Fruit fly (Drosophila melanogaster) whole organism, embryonic: ENCODE results near the gene Cpr11A.

ENCODE experiments used
- Awh ChIP-seq: fragments of 200-800 bp; sonication (Bioruptor generic); IDR thresholded peaks from 2 replicates; pipeline ENCODE4, ENCODE4 v1.3.6; 2022; ENCODE audit warnings: missing biosample characterization, missing genetic modification characterization
- Bdp1 ChIP-seq: fragments of 200-800 bp; sonication (Bioruptor generic); optimal IDR thresholded peaks from 3 replicates; lab custom pipeline; 2016; ENCODE audit warnings: missing biosample characterization, missing genetic modification characterization
- Blimp-1 ChIP-seq: fragments of 200-800 bp; sonication (Bioruptor generic); optimal IDR thresholded peaks from 3 replicates; lab custom pipeline; 2018; ENCODE audit warnings: missing biosample characterization, missing genetic modification characterization, mild to moderate bottlenecking, moderate library complexity, missing genetic modification reagents
- CG1024 ChIP-seq: fragments of 200-800 bp; sonication (Bioruptor generic); IDR thresholded peaks from 2 replicates; pipeline ENCODE4 v1.3.6; 2022; ENCODE audit warnings: missing biosample characterization, missing genetic modification characterization
- CG11504 ChIP-seq: fragments of 200-800 bp; sonication (Bioruptor generic); optimal IDR thresholded peaks from 3 replicates; lab custom pipeline; 2019; ENCODE audit warnings: missing biosample characterization, mild to moderate bottlenecking, missing genetic modification characterization, moderate library complexity
- CG11695 ChIP-seq: fragments of 200-800 bp; sonication (Bioruptor generic); IDR thresholded peaks from 3 replicates; pipeline ENCODE4 v1.3.6; 2022; ENCODE audit warnings: missing biosample characterization, missing genetic modification characterization
- CG14860 ChIP-seq: fragments of 200-800 bp; sonication (Bioruptor generic); IDR thresholded peaks from 3 replicates; pipeline ENCODE4 v1.3.6; 2022; ENCODE audit warnings: missing biosample characterization, missing genetic modification characterization; ENCODE audit not compliant: partially characterized antibody
- CG15601 ChIP-seq: fragments of 200-800 bp; sonication (Bioruptor generic); optimal IDR thresholded peaks from 3 replicates; lab custom pipeline; 2019; ENCODE audit warnings: missing biosample characterization, mild to moderate bottlenecking, missing genetic modification characterization, moderate library complexity
- CG15696 ChIP-seq: fragments of 200-800 bp; sonication (Bioruptor generic); optimal IDR thresholded peaks from 2 replicates; lab custom pipeline; 2019; ENCODE audit warnings: missing biosample characterization, mild to moderate bottlenecking, missing genetic modification characterization, moderate library complexity
- CG1603 ChIP-seq: fragments of 200-800 bp; sonication (Bioruptor generic); optimal IDR thresholded peaks from 2 replicates; lab custom pipeline; 2019; ENCODE audit warnings: missing biosample characterization, mild to moderate bottlenecking, missing genetic modification characterization, moderate library complexity
- CG17328 ChIP-seq: fragments of 200-800 bp; sonication (Bioruptor generic); IDR thresholded peaks from 2 replicates; pipeline ENCODE4 v1.3.6; 2022; ENCODE audit warnings: missing biosample characterization, missing genetic modification characterization
- CG18262 ChIP-seq: fragments of 200-800 bp; optimal IDR thresholded peaks from 3 replicates; lab custom pipeline; 2019; ENCODE audit warnings: missing biosample characterization, mild to moderate bottlenecking, missing genetic modification characterization, moderate library complexity
- CG2678 ChIP-seq: fragments of 200-800 bp; sonication (Bioruptor generic); optimal IDR thresholded peaks from 3 replicates; lab custom pipeline; 2019; ENCODE audit warnings: missing biosample characterization, mild to moderate bottlenecking, missing genetic modification characterization, moderate library complexity
- CG2712 ChIP-seq: fragments of 200-800 bp; optimal IDR thresholded peaks from 3 replicates; lab custom pipeline; 2019; ENCODE audit warnings: missing biosample characterization, mild to moderate bottlenecking, missing genetic modification characterization, moderate library complexity
- CG3163 ChIP-seq: fragments of 200-800 bp; sonication (Bioruptor generic); optimal IDR thresholded peaks from 3 replicates; lab custom pipeline; 2016; ENCODE audit warnings: missing biosample characterization, missing genetic modification characterization
- CG32532 ChIP-seq: fragments of 200-800 bp; sonication (Bioruptor generic); IDR thresholded peaks from 2 replicates; pipeline ENCODE4 v1.3.6; 2022; ENCODE audit warnings: missing biosample characterization, missing genetic modification characterization
- CG7839 ChIP-seq: fragments of 200-800 bp; sonication (Bioruptor generic); optimal IDR thresholded peaks from 3 replicates; lab custom pipeline; 2018; ENCODE audit warnings: missing biosample characterization, mild to moderate bottlenecking, missing genetic modification characterization, moderate library complexity
- CoRest ChIP-seq: fragments of 200-800 bp; sonication (Bioruptor generic); optimal IDR thresholded peaks from 3 replicates; lab custom pipeline; 2018; ENCODE audit warnings: missing biosample characterization, mild to moderate bottlenecking, missing genetic modification characterization, moderate library complexity
- Dip2 ChIP-seq: fragments of 200-800 bp; sonication (Bioruptor generic); IDR thresholded peaks from 2 replicates; pipeline ENCODE4 v1.3.6; 2022; ENCODE audit warnings: missing biosample characterization, missing genetic modification characterization
- HLH4C ChIP-seq: fragments of 200-800 bp; sonication (Bioruptor generic); IDR thresholded peaks from 3 replicates; pipeline ENCODE4 v1.3.6; 2022; ENCODE audit warnings: missing biosample characterization, missing genetic modification characterization; ENCODE audit not compliant: partially characterized antibody
- Med ChIP-seq: fragments of 200-800 bp; sonication (Bioruptor generic); peaks from one replicate; lab custom pipeline; 2016; ENCODE audit warnings: missing biosample characterization, missing genetic modification characterization, mild to moderate bottlenecking, inconsistent platforms, moderate library complexity
- Oli ChIP-seq: fragments of 200-800 bp; sonication (Bioruptor generic); optimal IDR thresholded peaks from 2 replicates; lab custom pipeline; 2018; ENCODE audit warnings: missing biosample characterization, mild to moderate bottlenecking, missing genetic modification characterization, moderate library complexity
- PHDP ChIP-seq: fragments of 200-800 bp; sonication (Bioruptor generic); optimal IDR thresholded peaks from 3 replicates; lab custom pipeline; 2018; ENCODE audit warnings: missing biosample characterization, mild to moderate bottlenecking, missing genetic modification characterization, moderate library complexity
- Pdp1 ChIP-seq, 2 experiments: fragments of 200-800 bp; sonication (Bioruptor generic); optimal IDR thresholded peaks; 3 replicates each; lab custom pipeline; 2016; ENCODE audit warnings: missing biosample characterization in 2 of 2, missing genetic modification characterization in 2 of 2, mild to moderate bottlenecking in 1 of 2, moderate library complexity in 1 of 2
- Tbp ChIP-seq: fragments of >200 bp; optimal IDR thresholded peaks from 2 replicates; lab custom pipeline; 2018; ENCODE audit warnings: missing biosample characterization, missing genetic modification characterization
- Vsx1 ChIP-seq: fragments of 200-800 bp; sonication (Bioruptor generic); optimal IDR thresholded peaks from 2 replicates; lab custom pipeline; 2017; ENCODE audit warnings: missing biosample characterization, mild to moderate bottlenecking, missing genetic modification characterization, missing genetic modification reagents
- Xrp1 ChIP-seq: fragments of 200-800 bp; sonication (Bioruptor generic); IDR thresholded peaks from 2 replicates; pipeline ENCODE4 v1.3.6; 2022; ENCODE audit warnings: missing biosample characterization, missing genetic modification characterization
- bowl ChIP-seq: fragments of 200-800 bp; sonication (Bioruptor generic); IDR thresholded peaks from 2 replicates; pipeline ENCODE4 v1.3.6; 2022; ENCODE audit warnings: missing biosample characterization, missing genetic modification characterization
- bsh ChIP-seq, 2 experiments: fragments of 200-800 bp; sonication (Bioruptor generic); optimal IDR thresholded peaks; 2 replicates each; lab custom pipeline; 2017 to 2018; ENCODE audit warnings: mild to moderate bottlenecking in 2 of 2, missing biosample characterization in 2 of 2, missing genetic modification characterization in 2 of 2, moderate library complexity in 1 of 2
- cad ChIP-seq: fragments of >200 bp; optimal IDR thresholded peaks from 2 replicates; lab custom pipeline; 2017; ENCODE audit warnings: missing biosample characterization, missing genetic modification characterization
- ci ChIP-seq: fragments of 200-800 bp; sonication (Bioruptor generic); IDR thresholded peaks from 3 replicates; pipeline ENCODE4 v1.3.6; 2022; ENCODE audit warnings: missing biosample characterization, missing genetic modification characterization
- dysf ChIP-seq: fragments of 200-800 bp; sonication (Bioruptor generic); IDR thresholded peaks from 3 replicates; pipeline ENCODE4 v1.3.6; 2022; ENCODE audit warnings: missing biosample characterization, missing genetic modification characterization
- eve ChIP-seq, 2 experiments: fragments of >200 bp; optimal IDR thresholded peaks; 2 replicates each; lab custom pipeline; 2017; ENCODE audit warnings: missing biosample characterization in 2 of 2, missing genetic modification characterization in 2 of 2
- grau ChIP-seq: fragments of 200-800 bp; optimal IDR thresholded peaks from 3 replicates; lab custom pipeline; 2019; ENCODE audit warnings: missing biosample characterization, mild to moderate bottlenecking, missing genetic modification characterization, moderate library complexity
- gsb-n ChIP-seq: fragments of 200-800 bp; sonication (Bioruptor generic); optimal IDR thresholded peaks from 3 replicates; lab custom pipeline; 2018; ENCODE audit warnings: missing biosample characterization, mild to moderate bottlenecking, missing genetic modification characterization
- gt ChIP-seq: fragments of 200-800 bp; sonication (Bioruptor generic); IDR thresholded peaks from 2 replicates; pipeline ENCODE4 v1.3.6; 2022; ENCODE audit warnings: missing biosample characterization, missing genetic modification characterization
- hkb ChIP-seq, 2 experiments: fragments of 200-800 bp in 1 of 2; fragments of >200 bp in 1 of 2; sonication (Bioruptor generic) in 1 of 2; IDR thresholded peaks in 1 of 2; optimal IDR thresholded peaks in 1 of 2; 2 replicates each; pipeline versions ENCODE4 v1.3.6 to Lab custom; 2017 to 2022; ENCODE audit warnings: missing biosample characterization in 1 of 2, missing genetic modification characterization in 1 of 2
- nmo ChIP-seq: fragments of 200-800 bp; sonication (Bioruptor generic); optimal IDR thresholded peaks from 2 replicates; lab custom pipeline; 2018; ENCODE audit warnings: missing biosample characterization, mild to moderate bottlenecking, missing genetic modification characterization, moderate library complexity
- oc ChIP-seq: fragments of 200-800 bp; sonication (Bioruptor generic); optimal IDR thresholded peaks from 2 replicates; lab custom pipeline; 2018; ENCODE audit warnings: missing biosample characterization, mild to moderate bottlenecking, missing genetic modification characterization, moderate library complexity
- pan ChIP-seq, 4 experiments: fragments of >200 bp in 3 of 4; fragments of 200-800 bp in 1 of 4; sonication (Bioruptor generic) in 1 of 4; optimal IDR thresholded peaks in 3 of 4; IDR thresholded peaks in 1 of 4; 2 replicates each; pipeline versions ENCODE4 v1.3.6 to Lab custom; 2017 to 2022; ENCODE audit warnings: missing biosample characterization in 2 of 4, missing genetic modification characterization in 2 of 4, mixed read lengths in 1 of 4
- phol ChIP-seq: fragments of 200-800 bp; sonication (Bioruptor generic); optimal IDR thresholded peaks from 3 replicates; lab custom pipeline; 2018; ENCODE audit warnings: missing biosample characterization, mild to moderate bottlenecking, missing genetic modification characterization, moderate library complexity
- sens ChIP-seq: fragments of 200-800 bp; sonication (Bioruptor generic); peaks from one replicate; lab custom pipeline; 2016; ENCODE audit warnings: missing biosample characterization, missing genetic modification characterization
- slbo ChIP-seq: fragments of 200-800 bp; sonication (Bioruptor generic); IDR thresholded peaks from 2 replicates; pipeline ENCODE4 v1.3.6; 2022; ENCODE audit warnings: missing biosample characterization, missing genetic modification characterization
- sug ChIP-seq: fragments of 200-800 bp; optimal IDR thresholded peaks from 2 replicates; lab custom pipeline; 2019; ENCODE audit warnings: missing biosample characterization, mild to moderate bottlenecking, missing genetic modification characterization, moderate library complexity
- trh ChIP-seq: fragments of 200-800 bp; sonication (Bioruptor generic); optimal IDR thresholded peaks from 2 replicates; lab custom pipeline; 2016; ENCODE audit warnings: missing biosample characterization, missing genetic modification characterization
- unpg ChIP-seq: fragments of 200-800 bp; sonication (Bioruptor generic); optimal IDR thresholded peaks from 3 replicates; lab custom pipeline; 2018; ENCODE audit warnings: missing biosample characterization, mild to moderate bottlenecking, missing genetic modification characterization, moderate library complexity
- vvl ChIP-seq: fragments of 200-800 bp; sonication (Bioruptor generic); IDR thresholded peaks from 2 replicates; pipeline ENCODE4 v1.3.6; 2022; ENCODE audit warnings: missing biosample characterization, missing genetic modification characterization

The Cpr11A gene

dm6 chrX:12447874-12448273 lies 38.9 kb upstream of the Cpr11A start (continued):
- TF ChIP-seq CG3163 (no peak), Vsx1 (no peak), Oli (tag; lab: Kevin White, UChicago) (peak; percentile 25), eve (GFP tag; optimal IDR thresholded peaks at IDR 0.05; lab: Kevin White, UChicago) (no peak), dysf (GFP tag; lab: Robert Waterston, UW) (no peak), CG15696 (tag; lab: Kevin White, UChicago) (no peak), sug (no peak), HLH4C (no peak), Bdp1 (GFP tag; lab: Kevin White, UChicago) (no peak), Xrp1 (GFP tag; lab: Robert Waterston, UW) (peak; percentile 10; the same call in 1 of the 2 replicates)

dm6 chrX:12453704-12454103 lies 33.1 kb upstream of the Cpr11A start:
- peak; percentile 18 for TF ChIP-seq CG2712 (tag; lab: Kevin White, UChicago)
- TF ChIP-seq oc (tag; lab: Kevin White, UChicago) = peak; percentile 1
- TF ChIP-seq CG32532 (GFP tag; lab: Robert Waterston, UW) = no peak
- TF ChIP-seq Blimp-1 (GFP tag; lab: Kevin White, UChicago) = peak; percentile 86
- TF ChIP-seq pan (optimal IDR thresholded peaks at IDR 0.05; lab: Kevin White, UChicago) = no peak
- TF ChIP-seq pan (GFP tag; optimal IDR thresholded peaks at IDR 0.05 in 1 of 2, IDR thresholded peaks at IDR 0.05 in 1 of 2) = peak in 1 of 2 experiments; percentile 24
- TF ChIP-seq ci (GFP tag; lab: Robert Waterston, UW) = 0 out of 3 replicates have a peak, but pooled peaks have one; percentile 35
- TF ChIP-seq bowl = no peak
- TF ChIP-seq Med = peak; percentile 84
- 0 out of 3 replicates have a peak, but pooled peaks have one; percentile 46 for TF ChIP-seq CG11695 (GFP tag; lab: Robert Waterston, UW)
- TF ChIP-seq cad (GFP tag; lab: Kevin White, UChicago) = no peak
- 0 out of 2 replicates have a peak, but pooled peaks have one; percentile 29 for TF ChIP-seq vvl (GFP tag; lab: Robert Waterston, UW)
- TF ChIP-seq CG17328 = peak; percentile 35; the same call in 1 of the 2 replicates
- peak; percentile 9 for TF ChIP-seq CoRest (tag; lab: Kevin White, UChicago)
- TF ChIP-seq dysf (GFP tag; lab: Robert Waterston, UW) = 0 out of 3 replicates have a peak, but pooled peaks have one; percentile 17
- TF ChIP-seq Xrp1 (GFP tag; lab: Robert Waterston, UW) = peak; percentile 23; the same call in 1 of the 2 replicates
- TF ChIP-seq Tbp (GFP tag; lab: Kevin White, UChicago) = no peak
- TF ChIP-seq bsh (GFP tag; optimal IDR thresholded peaks at IDR 0.05; lab: Kevin White, UChicago) = peak in 1 of 2 experiments; percentile 48
- no peak for TF ChIP-seq Awh (GFP tag; lab: Robert Waterston, UW)
- peak; percentile 29 for TF ChIP-seq nmo (GFP tag; lab: Kevin White, UChicago)
- TF ChIP-seq sens (GFP tag; lab: Kevin White, UChicago) = peak; percentile 77
- TF ChIP-seq hkb (optimal IDR thresholded peaks at IDR 0.05; lab: Kevin White, UChicago) = no peak
- TF ChIP-seq hkb (GFP tag; IDR thresholded peaks at IDR 0.05; lab: Robert Waterston, UW) = peak; percentile 18; the same call in 1 of the 2 replicates
- peak; percentile 14 for TF ChIP-seq phol (tag; lab: Kevin White, UChicago)
- peak; percentile 8 for TF ChIP-seq grau
- peak; percentile 48 for TF ChIP-seq CG11504
- no peak for TF ChIP-seq gt (GFP tag; lab: Robert Waterston, UW)
- TF ChIP-seq CG2678 = peak; percentile 44
- TF ChIP-seq CG14860 (GFP tag; lab: Robert Waterston, UW) = no peak
- TF ChIP-seq CG15696 (tag; lab: Kevin White, UChicago) = no peak
- TF ChIP-seq trh (GFP tag; lab: Kevin White, UChicago) = no peak
- TF ChIP-seq unpg (GFP tag; lab: Kevin White, UChicago) = peak; percentile 29
- peak; percentile 7 for TF ChIP-seq PHDP (tag; lab: Kevin White, UChicago)
- peak; percentile 18 for TF ChIP-seq Oli (tag; lab: Kevin White, UChicago)
- TF ChIP-seq CG1603 (tag; lab: Kevin White, UChicago) = peak; percentile 28
- peak; percentile 11 for TF ChIP-seq gsb-n (tag; lab: Kevin White, UChicago)
- TF ChIP-seq CG1024 (GFP tag; lab: Robert Waterston, UW) = no peak
- no peak for TF ChIP-seq Dip2
- peak in 1 of 2 experiments; percentile 24 for TF ChIP-seq Pdp1 (GFP tag; optimal IDR thresholded peaks at IDR 0.05; lab: Kevin White, UChicago)
- 0 out of 2 replicates have a peak, but pooled peaks have one; percentile 12 for TF ChIP-seq slbo (GFP tag; lab: Robert Waterston, UW)
- peak; percentile 3 for TF ChIP-seq CG18262 (tag; lab: Kevin White, UChicago)
- TF ChIP-seq CG7839 = peak; percentile 43
- TF ChIP-seq CG15601 = peak; percentile 15
